Worm (Caenorhabditis elegans): ENCODE data around the gene irld-48.

irld-48 gene

ce11 chrII:2991555-2992083, 35.8 kb downstream of the irld-48 start, which contains the start of gene K08A2.2 (continued):
- TF ChIP-seq pax-3 (tag; optimal IDR thresholded peaks at IDR 0.05) (peak; percentile 35), C34B4.2 (tag; optimal IDR thresholded peaks at IDR 0.05) (no peak), xbp-1 (tag; optimal IDR thresholded peaks at IDR 0.05) (peak; percentile 17), sptf-1 (tag; optimal IDR thresholded peaks at IDR 0.05) (no peak), nhr-71 (tag; optimal IDR thresholded peaks at IDR 0.05) (peak; percentile 35), hlh-4 (tag; optimal IDR thresholded peaks at IDR 0.05) (no peak), snu-23 (GFP tag; optimal IDR thresholded peaks at IDR 0.05) (no peak), rnt-1 (tag; optimal IDR thresholded peaks at IDR 0.05) (peak; percentile 51), mab-9 (GFP tag; IDR thresholded peaks at IDR 0.05) (no peak; the same call in 1 of the 2 replicates), nhr-76 (tag; optimal IDR thresholded peaks at IDR 0.05) (no peak), efl-1 (optimal IDR thresholded peaks at IDR 0.05) (peak in 1 of 2 experiments; percentile 24), efl-1 (GFP tag; optimal IDR thresholded peaks at IDR 0.05 in 1 of 2) (peak in 1 of 2 experiments; percentile 64), fkh-10 (GFP tag; optimal IDR thresholded peaks at IDR 0.05) (no peak), pqm-1 (tag; optimal IDR thresholded peaks at IDR 0.05) (no peak), lin-15B (tag; optimal IDR thresholded peaks at IDR 0.05) (no peak), lir-3 (tag; optimal IDR thresholded peaks at IDR 0.05; ENCODE audit: poor library complexity) (peak; percentile 77), blmp-1 (tag; optimal IDR thresholded peaks at IDR 0.05) (no peak), aha-1 (tag; optimal IDR thresholded peaks at IDR 0.05) (no peak), sox-4 (tag; optimal IDR thresholded peaks at IDR 0.05) (no peak), nhr-28 (tag; optimal IDR thresholded peaks at IDR 0.05) (no peak), isw-1 (GFP tag; IDR thresholded peaks at IDR 0.05) (peak; percentile 17; the same call in 1 of the 2 replicates), lin-13 (GFP tag; optimal IDR thresholded peaks at IDR 0.05) (no peak), C16A3.4 (tag; optimal IDR thresholded peaks at IDR 0.05) (no peak), unc-98 (GFP tag; IDR thresholded peaks at IDR 0.05) (peak; percentile 73), ets-5 (GFP tag; IDR thresholded peaks at IDR 0.05) (no peak), ceh-90 (tag; optimal IDR thresholded peaks at IDR 0.05) (peak; percentile 39), ceh-88 (GFP tag; IDR thresholded peaks at IDR 0.05) (no peak), ama-1 (optimal IDR thresholded peaks at IDR 0.05) (no peak), nhr-19 (GFP tag; conservative IDR thresholded peaks at IDR 0.05) (peak; percentile 36), irx-1 (tag; optimal IDR thresholded peaks at IDR 0.05) (no peak), ztf-11 (tag; optimal IDR thresholded peaks at IDR 0.05) (peak in 1 of 2 experiments; percentile 54), nhr-85 (tag) (peak; percentile 44), swsn-7 (tag; optimal IDR thresholded peaks at IDR 0.05) (no peak), fkh-8 (tag; optimal IDR thresholded peaks at IDR 0.05) (no peak), tbx-2 (tag; optimal IDR thresholded peaks at IDR 0.05) (peak; percentile 11), zip-4 (GFP tag; optimal IDR thresholded peaks at IDR 0.05) (no peak), lin-35 (GFP tag; optimal IDR thresholded peaks at IDR 0.05) (no peak), ceh-82 (tag; optimal IDR thresholded peaks at IDR 0.05) (no peak)

- no peak for TF ChIP-seq nhr-237 (tag; optimal IDR thresholded peaks at IDR 0.05)
- no peak for TF ChIP-seq lin-39 (tag; optimal IDR thresholded peaks at IDR 0.05)
- no peak for TF ChIP-seq pag-3 (tag; optimal IDR thresholded peaks at IDR 0.05; ENCODE audit: borderline replicate concordance, insufficient read depth)
- TF ChIP-seq lsy-2 (tag; optimal IDR thresholded peaks at IDR 0.05), result no peak
- TF ChIP-seq nhr-47 (tag; optimal IDR thresholded peaks at IDR 0.05), result peak; percentile 8
- TF ChIP-seq egl-13 (tag; optimal IDR thresholded peaks at IDR 0.05), result peak; percentile 33
- TF ChIP-seq nhr-85 (tag), result peak; percentile 44
- peak; percentile 40 for TF ChIP-seq rnt-1 (tag; optimal IDR thresholded peaks at IDR 0.05)
- TF ChIP-seq fkh-4 (tag; optimal IDR thresholded peaks at IDR 0.05; ENCODE audit: borderline replicate concordance), result peak; percentile 21
- TF ChIP-seq unc-98 (GFP tag; IDR thresholded peaks at IDR 0.05), result peak; percentile 62
- TF ChIP-seq zip-4 (GFP tag; optimal IDR thresholded peaks at IDR 0.05), result no peak
- TF ChIP-seq ces-1 (GFP tag; optimal IDR thresholded peaks at IDR 0.05), result no peak
- TF ChIP-seq lir-3 (tag; optimal IDR thresholded peaks at IDR 0.05; ENCODE audit: poor library complexity), result peak; percentile 56
- peak; percentile 27 for TF ChIP-seq isw-1 (GFP tag; IDR thresholded peaks at IDR 0.05)
- TF ChIP-seq efl-1 (optimal IDR thresholded peaks at IDR 0.05), result no peak
- TF ChIP-seq efl-1 (GFP tag; optimal IDR thresholded peaks at IDR 0.05 in 1 of 2), result peak in 1 of 2 experiments; percentile 72
- no peak for TF ChIP-seq lin-14 (GFP tag; optimal IDR thresholded peaks at IDR 0.05)
These were observed 36.4 kb downstream of the irld-48 start for ce11 chrII:2992300-2992699.
